Fruit fly (Drosophila melanogaster): ENCODE results near the gene prtp.

- TF ChIP-seq Snoo (tag; optimal IDR thresholded peaks at IDR 0.05), result no peak
- no peak for TF ChIP-seq rn (GFP tag; IDR thresholded peaks at IDR 0.05)
- no peak for TF ChIP-seq CG13204 (GFP tag; optimal IDR thresholded peaks at IDR 0.05)
- TF ChIP-seq EcR (GFP tag; optimal IDR thresholded peaks at IDR 0.05), result no peak
- TF ChIP-seq gl (tag; optimal IDR thresholded peaks at IDR 0.05), result no peak
- TF ChIP-seq CG12605 (GFP tag; IDR thresholded peaks at IDR 0.05), result no peak
- no peak for TF ChIP-seq CG4496 (GFP tag; IDR thresholded peaks at IDR 0.05)
- no peak for TF ChIP-seq CG10348 (GFP tag; IDR thresholded peaks at IDR 0.05)
Measured at dm6 chrX:11723946-11724345, 7.4 kb downstream of the prtp start, which contains the start of gene CG15221.
